Fruit fly (Drosophila melanogaster) whole organism: ENCODE measurements around the gene CG1024.

ENCODE experiments used
- CG8478 ChIP-seq: fragments of >200 bp; optimal IDR thresholded peaks from 2 replicates; lab custom pipeline; 2018; ENCODE audit warnings: inconsistent platforms
- Dll ChIP-seq: fragments of >200 bp; optimal IDR thresholded peaks from 2 replicates; lab custom pipeline; 2017
- EcR ChIP-seq, 2 experiments: fragments of >200 bp; optimal IDR thresholded peaks; 2 replicates each; lab custom pipeline; 2017; ENCODE audit warnings: missing biosample characterization in 2 of 2, missing genetic modification characterization in 2 of 2, missing genetic modification reagents in 2 of 2
- pan ChIP-seq: fragments of >200 bp; optimal IDR thresholded peaks from 2 replicates; lab custom pipeline; 2017
- psq ChIP-seq: fragments of >200 bp; optimal IDR thresholded peaks from 2 replicates; lab custom pipeline; 2017
- usp ChIP-seq: fragments of >200 bp; optimal IDR thresholded peaks from 2 replicates; lab custom pipeline; 2017; ENCODE audit warnings: missing biosample characterization, missing genetic modification characterization, mixed read lengths

DNA sequence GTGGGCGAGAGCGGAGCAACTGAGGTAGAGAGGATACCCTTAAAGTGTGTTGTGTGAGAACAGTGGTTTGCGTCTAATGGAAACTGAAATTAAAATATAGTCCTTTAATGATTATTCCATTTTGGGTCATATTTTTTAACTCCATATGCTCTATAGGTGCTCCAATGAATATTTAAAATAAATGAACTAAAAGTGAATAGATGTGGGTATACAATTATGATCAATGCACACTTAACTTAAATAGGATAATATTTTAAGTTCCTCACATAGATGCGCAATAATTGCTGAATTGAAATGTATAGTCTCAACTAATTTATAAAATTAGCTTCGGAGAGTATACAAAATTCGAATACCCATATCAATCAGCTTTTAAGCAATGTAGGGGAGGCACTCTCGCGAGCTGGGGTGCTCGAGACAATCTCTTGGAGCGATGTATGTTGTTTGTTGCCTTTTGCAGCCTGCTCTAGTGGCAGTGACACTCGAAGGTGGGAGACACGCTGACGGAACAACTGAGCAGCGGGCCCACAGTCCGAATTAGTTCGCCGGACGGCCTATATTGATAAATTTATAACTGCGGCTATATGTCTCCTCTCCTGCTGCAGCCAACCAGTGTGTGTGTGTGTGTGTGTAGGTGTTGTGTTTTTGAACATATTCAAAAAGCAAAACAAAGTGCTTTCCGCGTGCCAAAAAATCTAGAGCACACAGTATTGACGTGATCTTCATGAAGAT is 26.3 kb downstream of the CG1024 start:
- TF ChIP-seq EcR (GFP tag; optimal IDR thresholded peaks at IDR 0.05; lab: Kevin White, UChicago) (no peak), psq (lab: Kevin White, UChicago) (no peak), Dll (no peak), pan (no peak), CG8478 (lab: Kevin White, UChicago) (no peak), usp (no peak)
